Worm (Caenorhabditis elegans) whole organism, late embryonic: ENCODE results near the gene R12C12.5.
"Not testable (repeated sequence)": the region's sequence is repeated elsewhere in the genome, so short reads cannot be mapped to it uniquely, and the experiment has no call there.

Experiments
- C38D4.7 ChIP-seq: fragments of 200-800 bp; sonication (Bioruptor generic); optimal IDR thresholded peaks from 2 replicates; lab custom pipeline; 2018; ENCODE audit warnings: mild to moderate bottlenecking, missing genetic modification characterization, moderate library complexity, missing compliant biosample characterization
- F13H6.1 ChIP-seq: sonication (generic microtip); optimal IDR thresholded peaks from 2 replicates; lab custom pipeline; 2016; ENCODE audit warnings: missing genetic modification characterization, missing compliant biosample characterization
- K02D7.2 ChIP-seq: sonication (generic microtip); optimal IDR thresholded peaks from 2 replicates; lab custom pipeline; 2017; ENCODE audit warnings: mild to moderate bottlenecking, missing genetic modification characterization, missing compliant biosample characterization
- ahr-1 ChIP-seq: sonication (generic microtip); optimal IDR thresholded peaks from 2 replicates; lab custom pipeline; 2016; ENCODE audit warnings: missing genetic modification characterization, missing compliant biosample characterization
- ama-1 ChIP-seq: fragments of 150-350 bp; optimal IDR thresholded peaks from 2 replicates; lab custom pipeline; 2014
- ceh-18 ChIP-seq: sonication (generic microtip); optimal IDR thresholded peaks from 2 replicates; lab custom pipeline; 2016; ENCODE audit warnings: missing genetic modification characterization, missing compliant biosample characterization
- ceh-24 ChIP-seq: sonication (generic microtip); optimal IDR thresholded peaks from 2 replicates; lab custom pipeline; 2016; ENCODE audit warnings: mild to moderate bottlenecking, missing genetic modification characterization, missing compliant biosample characterization
- ceh-34 ChIP-seq: sonication (generic microtip); optimal IDR thresholded peaks from 2 replicates; lab custom pipeline; 2016; ENCODE audit warnings: mild to moderate bottlenecking, missing genetic modification characterization, missing compliant biosample characterization
- ceh-45 ChIP-seq: fragments of 200-800 bp; sonication (Bioruptor generic); IDR thresholded peaks from 2 replicates; pipeline ENCODE4 v1.3.6; 2022; ENCODE audit warnings: missing genetic modification reagents, missing genetic modification characterization, missing compliant biosample characterization
- ceh-48 ChIP-seq: sonication (generic microtip); optimal IDR thresholded peaks from 2 replicates; lab custom pipeline; 2016; ENCODE audit warnings: missing genetic modification characterization, inconsistent platforms, missing compliant biosample characterization
- ceh-6 ChIP-seq: fragments of 200-800 bp; sonication (Bioruptor generic); optimal IDR thresholded peaks from 2 replicates; lab custom pipeline; 2018; ENCODE audit warnings: mild to moderate bottlenecking, missing genetic modification characterization, missing compliant biosample characterization
- ets-4 ChIP-seq: sonication (generic microtip); optimal IDR thresholded peaks from 2 replicates; lab custom pipeline; 2016; ENCODE audit warnings: missing genetic modification characterization, missing compliant biosample characterization
- fkh-6 ChIP-seq: sonication (generic microtip); optimal IDR thresholded peaks from 2 replicates; lab custom pipeline; 2016; ENCODE audit warnings: missing genetic modification characterization, missing compliant biosample characterization
- hlh-13 ChIP-seq: fragments of 200-800 bp; sonication (Bioruptor generic); optimal IDR thresholded peaks from 2 replicates; lab custom pipeline; 2018; ENCODE audit warnings: mild to moderate bottlenecking, missing genetic modification characterization, missing compliant biosample characterization
- hlh-15 ChIP-seq: sonication (generic microtip); optimal IDR thresholded peaks from 2 replicates; lab custom pipeline; 2016; ENCODE audit warnings: missing genetic modification characterization, missing compliant biosample characterization
- hlh-30 ChIP-seq: sonication (generic microtip); optimal IDR thresholded peaks from 2 replicates; lab custom pipeline; 2017; ENCODE audit warnings: antibody characterized with exemption, missing genetic modification characterization, missing compliant biosample characterization; ENCODE audit not compliant: insufficient read depth
- hlh-6 ChIP-seq: sonication (generic microtip); optimal IDR thresholded peaks from 2 replicates; lab custom pipeline; 2016; ENCODE audit warnings: missing genotype, missing genetic modification characterization, missing compliant biosample characterization
- hlh-8 ChIP-seq: sonication (generic microtip); optimal IDR thresholded peaks from 2 replicates; lab custom pipeline; 2016; ENCODE audit warnings: missing genotype, missing genetic modification characterization, missing compliant biosample characterization
- madf-2 ChIP-seq: sonication (generic microtip); optimal IDR thresholded peaks from 2 replicates; lab custom pipeline; 2017; ENCODE audit warnings: missing genetic modification characterization, missing compliant biosample characterization
- nhr-11 ChIP-seq: fragments of 150-350 bp; optimal IDR thresholded peaks from 2 replicates; lab custom pipeline; 2014; ENCODE audit warnings: missing biosample characterization, missing genetic modification characterization
- odd-2 ChIP-seq: sonication (generic microtip); optimal IDR thresholded peaks from 2 replicates; lab custom pipeline; 2017; ENCODE audit warnings: antibody characterized with exemption, mild to moderate bottlenecking, missing genetic modification characterization, missing compliant biosample characterization
- pax-1 ChIP-seq: fragments of 150-350 bp; optimal IDR thresholded peaks from 2 replicates; lab custom pipeline; 2014; ENCODE audit warnings: missing biosample characterization, missing genetic modification characterization
- pha-2 ChIP-seq: sonication (generic microtip); optimal IDR thresholded peaks from 2 replicates; lab custom pipeline; 2017; ENCODE audit warnings: mild to moderate bottlenecking, missing genetic modification characterization, missing compliant biosample characterization
- pqm-1 ChIP-seq: sonication (generic microtip); optimal IDR thresholded peaks from 2 replicates; lab custom pipeline; 2016; ENCODE audit warnings: missing genetic modification characterization, missing compliant biosample characterization
- pros-1 ChIP-seq: fragments of 150-350 bp; optimal IDR thresholded peaks from 2 replicates; lab custom pipeline; 2014; ENCODE audit warnings: missing biosample characterization, missing genetic modification reagents, missing genetic modification characterization
- ref-2 ChIP-seq: sonication (generic microtip); optimal IDR thresholded peaks from 2 replicates; lab custom pipeline; 2016; ENCODE audit warnings: missing genetic modification characterization, missing compliant biosample characterization
- sox-2 ChIP-seq: fragments of 200-800 bp; sonication (Bioruptor generic); IDR thresholded peaks from 2 replicates; pipeline ENCODE4 v1.3.6; 2022; ENCODE audit warnings: missing genetic modification reagents, missing genetic modification characterization, missing compliant biosample characterization
- sox-4 ChIP-seq: sonication (generic microtip); optimal IDR thresholded peaks from 2 replicates; lab custom pipeline; 2017; ENCODE audit warnings: mild to moderate bottlenecking, missing genetic modification characterization, inconsistent platforms, missing compliant biosample characterization
- syd-9 ChIP-seq: sonication (generic microtip); optimal IDR thresholded peaks from 2 replicates; lab custom pipeline; 2016; ENCODE audit warnings: mild to moderate bottlenecking, missing genetic modification characterization, moderate library complexity, missing compliant biosample characterization
- ttx-3 ChIP-seq: sonication (generic microtip); optimal IDR thresholded peaks from 2 replicates; lab custom pipeline; 2016; ENCODE audit warnings: missing genetic modification reagents, missing genetic modification characterization, missing compliant biosample characterization
- unc-3 ChIP-seq, 2 experiments: fragments of 200-800 bp in 1 of 2; sonication (Bioruptor generic) in 1 of 2; sonication (generic microtip) in 1 of 2; conservative IDR thresholded peaks in 1 of 2; optimal IDR thresholded peaks in 1 of 2; 2 replicates each; pipeline versions ENCODE4 v1.3.6 to Lab custom; 2016 to 2022; ENCODE audit warnings: missing compliant biosample characterization in 2 of 2, missing genetic modification characterization in 2 of 2, missing genetic modification reagents in 1 of 2
- unc-42 ChIP-seq: sonication (generic microtip); optimal IDR thresholded peaks from 2 replicates; lab custom pipeline; 2016; ENCODE audit warnings: missing genotype, missing genetic modification characterization, missing compliant biosample characterization
- unc-55 ChIP-seq: sonication (generic microtip); optimal IDR thresholded peaks from 2 replicates; lab custom pipeline; 2017; ENCODE audit warnings: missing biosample characterization, missing genetic modification reagents, missing genetic modification characterization
- unc-86 ChIP-seq: sonication (generic microtip); optimal IDR thresholded peaks from 2 replicates; lab custom pipeline; 2016; ENCODE audit warnings: missing genetic modification characterization, missing compliant biosample characterization
- zip-5 ChIP-seq: sonication (generic microtip); optimal IDR thresholded peaks from 2 replicates; lab custom pipeline; 2016; ENCODE audit warnings: missing genetic modification characterization, missing compliant biosample characterization

The R12C12.5 gene

DNA sequence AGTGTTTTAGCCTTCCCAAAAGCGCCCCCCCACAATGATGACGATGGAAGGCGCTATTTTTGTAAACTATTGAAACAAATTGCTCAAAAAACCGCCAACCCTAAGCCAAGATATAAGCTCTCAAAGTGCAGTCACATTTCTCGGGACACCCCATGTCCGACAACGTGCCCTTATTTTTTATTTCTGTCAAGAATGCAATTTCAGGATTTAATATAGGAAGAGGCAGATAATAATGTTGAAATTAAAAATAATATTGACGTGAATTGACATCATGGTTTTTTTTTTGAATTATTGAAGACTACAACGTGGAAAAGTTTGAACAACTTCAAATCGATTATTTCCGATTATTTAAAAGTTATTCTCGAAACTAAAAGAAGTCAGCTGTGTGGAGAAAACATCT, 30.9 kb downstream of the R12C12.5 start, which contains the start of gene ZK84.2:
Gene ZK84.2 (plus strand): TSS at position 301 of the 400 bp plus-strand sequence.
- TF ChIP-seq sox-4 (tag; lab: Kevin White, UChicago); ama-1; nhr-11: not testable (repeated sequence)

DNA sequence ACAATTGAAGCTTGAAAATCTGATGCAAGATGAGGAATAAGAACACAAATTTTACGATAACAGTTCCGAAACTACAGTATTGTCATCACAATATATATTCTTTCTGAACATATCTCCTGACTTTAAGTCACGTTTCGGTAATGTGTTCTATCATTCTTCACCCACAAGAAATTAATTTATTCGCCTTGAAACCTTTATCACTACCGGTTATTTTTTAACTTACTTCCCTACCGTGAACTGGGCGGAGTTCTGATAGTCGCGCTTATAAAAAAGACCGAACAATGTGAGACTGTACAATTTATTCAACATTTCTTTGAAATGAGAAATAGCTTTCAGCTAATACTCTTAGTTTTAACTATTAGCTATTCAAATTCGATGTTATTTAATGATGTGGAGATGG, 34.4 kb downstream of the R12C12.5 start, which contains the start of gene ins-20:
Gene ins-20 (plus strand): TSS at position 301 of the 400 bp plus-strand sequence.
- no peak for TF ChIP-seq nhr-11
- TF ChIP-seq fkh-6 (tag; lab: Kevin White, UChicago) = no peak
- no peak for TF ChIP-seq sox-2 (GFP tag; lab: Robert Waterston, UW)
- TF ChIP-seq hlh-15 (tag; lab: Kevin White, UChicago) = no peak
- TF ChIP-seq pqm-1 = no peak
- TF ChIP-seq odd-2 (tag; lab: Kevin White, UChicago) = no peak
- TF ChIP-seq hlh-13 = no peak
- TF ChIP-seq ceh-24 = no peak
- TF ChIP-seq, all 69 proteins: peak for 0

DNA sequence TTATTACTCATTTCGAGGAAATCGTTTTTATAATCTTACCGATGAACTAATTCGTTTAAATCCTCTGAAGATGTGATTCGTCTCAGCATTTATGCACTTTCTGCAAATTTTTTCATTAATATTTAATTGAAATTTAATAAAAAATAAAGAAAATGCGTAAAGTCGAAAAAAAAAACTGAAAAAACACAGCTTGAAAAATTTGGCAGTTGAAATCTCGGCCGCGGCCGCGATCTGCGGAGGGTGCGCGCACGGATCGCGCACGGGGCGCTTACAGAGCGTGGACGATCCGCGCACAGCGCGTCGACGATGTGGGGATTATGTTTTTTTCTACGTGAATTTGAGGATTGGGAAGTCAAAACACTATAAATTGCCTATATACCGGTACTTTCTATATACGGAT, 36.1 kb downstream of the R12C12.5 start, which contains the start of gene ZK84.4:
Gene ZK84.4 (minus strand): TSS at position 101 of the 400 bp plus-strand sequence.
- TF ChIP-seq nhr-11; unc-42; ttx-3 (tag; lab: Kevin White, UChicago): not testable (repeated sequence)

DNA sequence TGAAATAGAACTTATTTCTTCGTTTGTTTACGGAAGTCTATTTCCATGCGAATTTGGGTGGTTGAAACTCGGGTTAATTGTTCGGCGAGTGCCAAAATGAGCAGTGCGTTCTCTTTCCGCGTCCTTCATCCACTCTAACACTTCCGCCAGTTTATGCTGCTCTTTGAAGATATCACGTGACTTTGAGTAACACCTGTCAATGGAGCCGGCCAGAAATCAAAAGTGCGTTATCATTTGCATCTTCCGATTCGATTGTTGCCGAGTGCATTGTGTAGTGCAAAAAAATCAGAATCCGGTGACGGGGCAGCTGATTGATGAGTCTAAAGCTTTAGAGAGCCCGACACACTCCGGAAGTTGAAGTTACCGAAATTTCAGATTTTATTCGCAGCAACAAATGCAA, 43.9 kb downstream of the R12C12.5 start:
- TF ChIP-seq unc-55 (GFP tag; lab: Kevin White, UChicago) (peak; percentile 68), pax-1 (tag; lab: Kevin White, UChicago) (no peak), hlh-30 (peak; percentile 46)
- TF ChIP-seq, all 69 proteins: peak for 2

DNA sequence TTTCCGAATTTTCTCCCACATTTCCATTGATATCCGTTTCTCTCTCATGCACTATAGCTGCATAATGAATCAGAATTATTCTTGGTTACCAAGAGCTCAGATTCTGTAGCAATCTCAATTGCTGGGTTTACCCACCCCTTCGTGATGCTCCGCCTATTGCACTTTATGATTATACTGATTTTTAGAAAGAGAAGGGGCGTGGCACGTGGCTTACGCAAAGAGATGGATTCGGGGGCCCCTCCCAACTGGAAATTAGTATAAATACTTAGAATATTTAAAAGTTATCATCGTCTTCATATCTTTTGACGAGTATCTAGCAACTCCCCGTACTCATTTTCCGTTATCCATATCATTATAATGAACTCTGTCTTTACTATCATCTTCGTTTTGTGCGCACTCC, 44.8 kb downstream of the R12C12.5 start, which contains the start of gene ins-6:
Gene ins-6 (plus strand): TSS at position 301 of the 400 bp plus-strand sequence.
- no peak for TF ChIP-seq syd-9 (tag; lab: Kevin White, UChicago)
- TF ChIP-seq pros-1 (tag; lab: Kevin White, UChicago) = no peak
- TF ChIP-seq ets-4 = no peak
- no peak for TF ChIP-seq C38D4.7 (GFP tag; lab: Kevin White, UChicago)
- TF ChIP-seq sox-4 (tag; lab: Kevin White, UChicago) = no peak
- TF ChIP-seq ref-2 (tag; lab: Kevin White, UChicago) = no peak
- no peak for TF ChIP-seq ceh-24
- no peak for TF ChIP-seq ceh-45
- no peak for TF ChIP-seq ceh-18
- TF ChIP-seq hlh-6 = no peak

DNA sequence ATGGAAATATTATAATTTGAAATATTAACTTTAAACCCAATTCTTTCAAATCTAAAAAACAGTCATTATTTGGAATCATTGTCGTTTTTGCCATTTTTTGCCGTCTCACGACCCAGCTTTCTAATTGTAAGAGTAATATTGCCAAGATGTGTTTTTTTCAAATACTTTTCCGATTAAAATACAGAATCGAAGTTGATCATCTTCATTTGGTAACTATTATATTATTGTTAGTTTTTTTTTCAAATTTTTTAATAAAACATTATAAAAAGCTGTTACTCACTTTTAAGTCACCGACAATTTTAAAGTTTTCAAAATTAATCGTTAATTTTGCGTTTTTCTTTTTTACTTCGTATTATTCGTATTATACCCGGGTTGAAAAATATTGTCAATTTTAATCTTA, 47.7 kb downstream of the R12C12.5 start, which contains the start of gene ins-5:
Gene ins-5 (plus strand): TSS at position 301 of the 400 bp plus-strand sequence.
- TF ChIP-seq unc-86 (tag; lab: Kevin White, UChicago) = no peak
- no peak for TF ChIP-seq hlh-8 (tag; lab: Kevin White, UChicago)
- no peak for TF ChIP-seq madf-2
- no peak for TF ChIP-seq odd-2 (tag; lab: Kevin White, UChicago)
- no peak for TF ChIP-seq ceh-48 (tag; lab: Kevin White, UChicago)
- TF ChIP-seq F13H6.1 (tag; lab: Kevin White, UChicago) = no peak
- no peak for TF ChIP-seq pha-2 (tag; lab: Kevin White, UChicago)
- TF ChIP-seq K02D7.2 (tag; lab: Kevin White, UChicago) = no peak
- no peak for TF ChIP-seq zip-5 (tag; lab: Kevin White, UChicago)
- no peak for TF ChIP-seq ahr-1 (tag; lab: Kevin White, UChicago)
- TF ChIP-seq unc-3 (GFP tag; conservative IDR thresholded peaks at IDR 0.05; lab: Robert Waterston, UW) = no peak
- no peak for TF ChIP-seq unc-3 (tag; optimal IDR thresholded peaks at IDR 0.05; lab: Kevin White, UChicago)
- TF ChIP-seq ceh-6 (GFP tag; lab: Kevin White, UChicago) = no peak
- no peak for TF ChIP-seq ceh-34 (tag; lab: Kevin White, UChicago)
- TF ChIP-seq, all 69 proteins: peak for 0
